Worm (Caenorhabditis elegans) whole organism, L3 larva: Measurements from ENCODE around the gene ethe-1.

Experiments
- R02D3.7 ChIP-seq: fragments of 150-350 bp; optimal IDR thresholded peaks from 2 replicates; lab custom pipeline; 2014; ENCODE audit warnings: missing biosample characterization, missing genetic modification characterization
- ZK546.5 ChIP-seq: sonication (generic microtip); optimal IDR thresholded peaks from 2 replicates; lab custom pipeline; 2017; ENCODE audit warnings: missing biosample characterization, missing genetic modification characterization
- aly-2 ChIP-seq: fragments of 150-350 bp; optimal IDR thresholded peaks from 2 replicates; lab custom pipeline; 2014; ENCODE audit warnings: missing biosample characterization, missing genetic modification characterization
- ceh-16 ChIP-seq: sonication (generic microtip); optimal IDR thresholded peaks from 2 replicates; lab custom pipeline; 2017; ENCODE audit warnings: missing biosample characterization, missing genetic modification characterization
- ceh-28 ChIP-seq: fragments of 150-350 bp; optimal IDR thresholded peaks from 2 replicates; lab custom pipeline; 2014; ENCODE audit warnings: missing biosample characterization, missing genetic modification reagents, missing genetic modification characterization
- ceh-82 ChIP-seq: fragments of 150-350 bp; optimal IDR thresholded peaks from 2 replicates; lab custom pipeline; 2014; ENCODE audit warnings: missing biosample characterization, missing genetic modification characterization
- ceh-9 ChIP-seq: sonication (generic microtip); optimal IDR thresholded peaks from 2 replicates; lab custom pipeline; 2018; ENCODE audit warnings: missing biosample characterization, missing genetic modification characterization
- daf-12 ChIP-seq: fragments of 150-350 bp; optimal IDR thresholded peaks from 2 replicates; lab custom pipeline; 2014; ENCODE audit warnings: missing biosample characterization, missing genetic modification reagents, missing genetic modification characterization
- egl-27 ChIP-seq: sonication (generic microtip); optimal IDR thresholded peaks from 4 replicates; lab custom pipeline; 2017; ENCODE audit warnings: missing biosample characterization, missing genetic modification reagents, missing genetic modification characterization
- egl-5 ChIP-seq: fragments of 150-350 bp; optimal IDR thresholded peaks from 2 replicates; lab custom pipeline; 2017; ENCODE audit warnings: missing biosample characterization, missing genetic modification reagents, missing genetic modification characterization, inconsistent platforms
- elt-1 ChIP-seq: fragments of 150-350 bp; optimal IDR thresholded peaks from 2 replicates; lab custom pipeline; 2014; ENCODE audit warnings: missing biosample characterization, missing genetic modification characterization
- eor-1 ChIP-seq, 2 experiments: fragments of 150-350 bp; optimal IDR thresholded peaks; 2 replicates each; lab custom pipeline; 2014 to 2018; ENCODE audit warnings: missing biosample characterization in 2 of 2, missing genetic modification characterization in 2 of 2
- fkh-10 ChIP-seq: sonication (generic microtip); optimal IDR thresholded peaks from 2 replicates; lab custom pipeline; 2017; ENCODE audit warnings: missing biosample characterization, missing genetic modification reagents, missing genetic modification characterization
- fkh-2 ChIP-seq: fragments of 150-350 bp; optimal IDR thresholded peaks from 2 replicates; lab custom pipeline; 2014; ENCODE audit warnings: missing biosample characterization, missing genetic modification reagents, missing genetic modification characterization
- fos-1 ChIP-seq: fragments of 150-350 bp; optimal IDR thresholded peaks from 2 replicates; lab custom pipeline; 2014; ENCODE audit warnings: missing biosample characterization, missing genetic modification characterization
- hmg-11 ChIP-seq: sonication (generic microtip); optimal IDR thresholded peaks from 2 replicates; lab custom pipeline; 2016; ENCODE audit warnings: missing genetic modification characterization, missing compliant biosample characterization
- jun-1 ChIP-seq: fragments of 150-350 bp; optimal IDR thresholded peaks from 2 replicates; lab custom pipeline; 2014; ENCODE audit warnings: missing biosample characterization, missing genetic modification reagents, missing genetic modification characterization
- lin-39 ChIP-seq: fragments of 150-350 bp; optimal IDR thresholded peaks from 2 replicates; lab custom pipeline; 2018; ENCODE audit warnings: missing biosample characterization, missing genetic modification reagents, missing genetic modification characterization
- lsy-12 ChIP-seq: sonication (generic microtip); optimal IDR thresholded peaks from 2 replicates; lab custom pipeline; 2016; ENCODE audit warnings: mild to moderate bottlenecking, missing genetic modification characterization, missing compliant biosample characterization
- mdl-1 ChIP-seq: fragments of 150-350 bp; optimal IDR thresholded peaks from 2 replicates; lab custom pipeline; 2014; ENCODE audit warnings: missing biosample characterization, missing genetic modification characterization
- mml-1 ChIP-seq: fragments of 150-350 bp; sonication (generic microtip); optimal IDR thresholded peaks from 3 replicates; lab custom pipeline; 2014; ENCODE audit warnings: missing biosample characterization, missing genetic modification characterization
- nhr-11 ChIP-seq: fragments of 150-350 bp; optimal IDR thresholded peaks from 2 replicates; lab custom pipeline; 2014; ENCODE audit warnings: missing biosample characterization, missing genetic modification characterization
- nhr-12 ChIP-seq: fragments of 150-350 bp; optimal IDR thresholded peaks from 2 replicates; lab custom pipeline; 2014; ENCODE audit warnings: missing biosample characterization, missing genetic modification characterization
- nhr-23 ChIP-seq: fragments of 150-350 bp; optimal IDR thresholded peaks from 2 replicates; lab custom pipeline; 2014; ENCODE audit warnings: missing biosample characterization, missing genetic modification reagents, missing genetic modification characterization
- nhr-237 ChIP-seq: fragments of 150-350 bp; optimal IDR thresholded peaks from 2 replicates; lab custom pipeline; 2014; ENCODE audit warnings: missing biosample characterization, missing genetic modification characterization
- nhr-25 ChIP-seq: sonication (generic microtip); optimal IDR thresholded peaks from 2 replicates; lab custom pipeline; 2017; ENCODE audit warnings: missing biosample characterization, missing genetic modification characterization
- nhr-43 ChIP-seq: sonication (generic microtip); optimal IDR thresholded peaks from 2 replicates; lab custom pipeline; 2016; ENCODE audit warnings: mild to moderate bottlenecking, missing genetic modification characterization, missing compliant biosample characterization; ENCODE audit not compliant: poor library complexity, severe bottlenecking
- nhr-67 ChIP-seq: fragments of 150-350 bp; optimal IDR thresholded peaks from 2 replicates; lab custom pipeline; 2014; ENCODE audit warnings: missing biosample characterization, missing genetic modification characterization
- nhr-76 ChIP-seq: fragments of 150-350 bp; sonication (generic microtip); optimal IDR thresholded peaks from 5 replicates; lab custom pipeline; 2014; ENCODE audit warnings: missing biosample characterization, missing genetic modification characterization
- nhr-77 ChIP-seq: fragments of 150-350 bp; optimal IDR thresholded peaks from 2 replicates; lab custom pipeline; 2014; ENCODE audit warnings: missing biosample characterization, missing genetic modification characterization
- pha-4 ChIP-seq: fragments of 150-350 bp; optimal IDR thresholded peaks from 2 replicates; lab custom pipeline; 2014; ENCODE audit warnings: missing biosample characterization, missing genetic modification reagents, missing genetic modification characterization
- pqm-1 ChIP-seq: fragments of 150-350 bp; optimal IDR thresholded peaks from 2 replicates; lab custom pipeline; 2017; ENCODE audit warnings: missing biosample characterization, missing genetic modification characterization, inconsistent platforms
- skn-1 ChIP-seq: fragments of 150-350 bp; optimal IDR thresholded peaks from 2 replicates; lab custom pipeline; 2014; ENCODE audit warnings: missing biosample characterization, missing genetic modification characterization
- tbx-2 ChIP-seq: sonication (generic microtip); optimal IDR thresholded peaks from 2 replicates; lab custom pipeline; 2016; ENCODE audit warnings: mild to moderate bottlenecking, missing genetic modification characterization, missing compliant biosample characterization
- unc-39 ChIP-seq: sonication (generic microtip); optimal IDR thresholded peaks from 4 replicates; lab custom pipeline; 2017; ENCODE audit warnings: missing biosample characterization, missing genetic modification characterization
- unc-62 ChIP-seq: fragments of 150-350 bp; sonication (generic microtip); optimal IDR thresholded peaks from 4 replicates; lab custom pipeline; 2014; ENCODE audit warnings: missing biosample characterization, missing genetic modification reagents, missing genetic modification characterization
- zag-1 ChIP-seq: fragments of 150-350 bp; optimal IDR thresholded peaks from 2 replicates; lab custom pipeline; 2014; ENCODE audit warnings: missing biosample characterization, missing genetic modification characterization
- ztf-11 ChIP-seq: fragments of 150-350 bp; optimal IDR thresholded peaks from 2 replicates; lab custom pipeline; 2014; ENCODE audit warnings: missing biosample characterization, missing genetic modification characterization
- ztf-4 ChIP-seq: fragments of 150-350 bp; optimal IDR thresholded peaks from 2 replicates; lab custom pipeline; 2014; ENCODE audit warnings: missing biosample characterization, missing genetic modification characterization

ethe-1 gene

ce11 chrIV:9496306-9496705 lies 12.3 kb downstream of the ethe-1 start, which contains the start of gene sru-3:
Gene sru-3, plus strand, starts transcription at chrIV:9496606.
- TF ChIP-seq R02D3.7 (tag; lab: Kevin White, UChicago) (no peak), nhr-12 (tag; lab: Kevin White, UChicago) (no peak), eor-1 (tag; optimal IDR thresholded peaks at IDR 0.05; lab: Kevin White, UChicago) (no peak), nhr-77 (tag; lab: Kevin White, UChicago) (no peak), nhr-76 (tag; lab: Kevin White, UChicago) (no peak), ceh-9 (tag; lab: Kevin White, UChicago) (no peak), unc-39 (tag; lab: Kevin White, UChicago) (no peak), fkh-2 (tag; lab: Kevin White, UChicago) (no peak), ZK546.5 (tag; lab: Kevin White, UChicago) (no peak), tbx-2 (tag; lab: Kevin White, UChicago) (no peak), ceh-82 (tag; lab: Kevin White, UChicago) (no peak), nhr-11 (tag; lab: Kevin White, UChicago) (no peak)
- TF ChIP-seq, all 47 proteins: peak for 0

- TF ChIP-seq nhr-76 (tag; lab: Kevin White, UChicago) (no peak), pha-4 (tag; lab: Kevin White, UChicago) (no peak), unc-39 (tag; lab: Kevin White, UChicago) (no peak), nhr-25 (no peak), lsy-12 (tag; lab: Kevin White, UChicago) (no peak), egl-5 (tag; lab: Kevin White, UChicago) (no peak), pqm-1 (no peak), fkh-10 (GFP tag; lab: Kevin White, UChicago) (no peak), jun-1 (tag; lab: Kevin White, UChicago) (no peak), hmg-11 (no peak), mdl-1 (tag; lab: Kevin White, UChicago) (no peak), egl-27 (no peak), nhr-43 (tag; lab: Kevin White, UChicago) (no peak), fos-1 (tag; lab: Kevin White, UChicago) (no peak), elt-1 (no peak), eor-1 (tag; optimal IDR thresholded peaks at IDR 0.05; lab: Kevin White, UChicago) (no peak), ztf-11 (tag; lab: Kevin White, UChicago) (no peak), ceh-9 (tag; lab: Kevin White, UChicago) (no peak), aly-2 (tag; lab: Kevin White, UChicago) (no peak)
Observed at ce11 chrIV:9490320-9490719, 18.2 kb downstream of the ethe-1 start, which contains the start of gene sru-6. Gene sru-6, plus strand, starts transcription at chrIV:9490620.

- no peak for TF ChIP-seq skn-1
- no peak for TF ChIP-seq pha-4 (tag; lab: Kevin White, UChicago)
- TF ChIP-seq fkh-2 (tag; lab: Kevin White, UChicago), result no peak
- TF ChIP-seq ceh-28, result no peak
- TF ChIP-seq mml-1, result no peak
- TF ChIP-seq nhr-43 (tag; lab: Kevin White, UChicago), result no peak
- no peak for TF ChIP-seq lin-39 (tag; lab: Kevin White, UChicago)
- TF ChIP-seq fos-1 (tag; lab: Kevin White, UChicago), result no peak
- TF ChIP-seq zag-1, result no peak
Observed at ce11 chrIV:9488315-9488714, 20.2 kb downstream of the ethe-1 start, which contains the start of gene sru-1. Gene sru-1, plus strand, starts transcription at chrIV:9488615.

ce11 chrIV:9486779-9487178 lies 21.8 kb downstream of the ethe-1 start:
- no peak for TF ChIP-seq nhr-25
- no peak for TF ChIP-seq egl-27
- TF ChIP-seq nhr-23 (tag; lab: Kevin White, UChicago), result no peak
- TF ChIP-seq ceh-16, result no peak
- no peak for TF ChIP-seq hmg-11
- TF ChIP-seq nhr-67 (tag; lab: Kevin White, UChicago), result no peak
- TF ChIP-seq nhr-76 (tag; lab: Kevin White, UChicago), result no peak
- TF ChIP-seq egl-5 (tag; lab: Kevin White, UChicago), result no peak
- TF ChIP-seq, all 47 proteins: peak for 0

ce11 chrIV:9485972-9486371 lies 22.6 kb downstream of the ethe-1 start, which contains the start of gene sru-2:
Gene sru-2, plus strand, starts transcription at chrIV:9486272.
- no peak for TF ChIP-seq pqm-1
- TF ChIP-seq egl-5 (tag; lab: Kevin White, UChicago), result no peak
- no peak for TF ChIP-seq daf-12 (tag; lab: Kevin White, UChicago)
- TF ChIP-seq ceh-16, result no peak
- TF ChIP-seq pha-4 (tag; lab: Kevin White, UChicago), result no peak
- no peak for TF ChIP-seq aly-2 (tag; lab: Kevin White, UChicago)
- no peak for TF ChIP-seq jun-1 (tag; lab: Kevin White, UChicago)
- no peak for TF ChIP-seq ceh-9 (tag; lab: Kevin White, UChicago)
- TF ChIP-seq fos-1 (tag; lab: Kevin White, UChicago), result no peak
- no peak for TF ChIP-seq nhr-25
- TF ChIP-seq ZK546.5 (tag; lab: Kevin White, UChicago), result no peak
- no peak for TF ChIP-seq ztf-4
- TF ChIP-seq lsy-12 (tag; lab: Kevin White, UChicago), result no peak
- no peak for TF ChIP-seq nhr-237
- no peak for TF ChIP-seq unc-62 (GFP tag; lab: Kevin White, UChicago)
- TF ChIP-seq nhr-43 (tag; lab: Kevin White, UChicago), result no peak
- no peak for TF ChIP-seq nhr-76 (tag; lab: Kevin White, UChicago)
